Fruit fly (Drosophila melanogaster) whole organism, embryonic: ENCODE data around the gene Ugt35A1.

Experiments used
- ATbp ChIP-seq: fragments of 200-800 bp; sonication (Bioruptor generic); optimal IDR thresholded peaks from 2 replicates; lab custom pipeline; 2017; ENCODE audit warnings: missing biosample characterization, mild to moderate bottlenecking, missing genetic modification characterization, missing genetic modification reagents
- CG10462 ChIP-seq: fragments of 200-800 bp; sonication (Bioruptor generic); optimal IDR thresholded peaks from 2 replicates; lab custom pipeline; 2016; ENCODE audit warnings: missing biosample characterization, missing genetic modification characterization
- CG10543 ChIP-seq: fragments of 200-800 bp; sonication (Bioruptor generic); optimal IDR thresholded peaks from 3 replicates; lab custom pipeline; 2017; ENCODE audit warnings: missing biosample characterization, mild to moderate bottlenecking, missing genetic modification characterization, moderate library complexity
- CG10565 ChIP-seq: fragments of 200-800 bp; sonication (Bioruptor generic); optimal IDR thresholded peaks from 3 replicates; lab custom pipeline; 2016; ENCODE audit warnings: missing biosample characterization, mild to moderate bottlenecking, missing genetic modification characterization
- CG11093 ChIP-seq: fragments of 200-800 bp; sonication (Bioruptor generic); IDR thresholded peaks from 3 replicates; pipeline ENCODE4 v1.3.6; 2022; ENCODE audit warnings: missing biosample characterization, missing genetic modification characterization
- CG12236 ChIP-seq: fragments of 200-800 bp; sonication (Bioruptor generic); optimal IDR thresholded peaks from 2 replicates; lab custom pipeline; 2016; ENCODE audit warnings: missing biosample characterization, missing genetic modification characterization
- CG12391 ChIP-seq: fragments of 200-800 bp; sonication (Bioruptor generic); optimal IDR thresholded peaks from 3 replicates; lab custom pipeline; 2018; ENCODE audit warnings: missing biosample characterization, mild to moderate bottlenecking, missing genetic modification characterization, moderate library complexity
- CG14667 ChIP-seq: fragments of 200-800 bp; sonication (Bioruptor generic); IDR thresholded peaks from 2 replicates; pipeline ENCODE4 v1.3.6; 2022; ENCODE audit warnings: missing biosample characterization, missing genetic modification characterization
- CG17186 ChIP-seq: fragments of 200-800 bp; sonication (Bioruptor generic); optimal IDR thresholded peaks from 3 replicates; lab custom pipeline; 2017; ENCODE audit warnings: missing biosample characterization, missing genetic modification reagents, missing genetic modification characterization
- CG17385 ChIP-seq: fragments of 200-800 bp; sonication (Bioruptor generic); optimal IDR thresholded peaks from 3 replicates; lab custom pipeline; 2018; ENCODE audit warnings: missing biosample characterization, mild to moderate bottlenecking, missing genetic modification characterization
- CG18764 ChIP-seq: fragments of 200-800 bp; sonication (Bioruptor generic); optimal IDR thresholded peaks from 3 replicates; lab custom pipeline; 2016; ENCODE audit warnings: missing biosample characterization, missing genetic modification characterization
- CG3065 ChIP-seq: fragments of 200-800 bp; sonication (Bioruptor generic); optimal IDR thresholded peaks from 2 replicates; lab custom pipeline; 2016; ENCODE audit warnings: missing biosample characterization, missing genetic modification characterization
- CG43689 ChIP-seq: fragments of 200-800 bp; sonication (Bioruptor generic); IDR thresholded peaks from 2 replicates; pipeline ENCODE4 v1.3.6; 2022; ENCODE audit warnings: missing biosample characterization, missing genetic modification characterization
- CG4617 ChIP-seq: fragments of 200-800 bp; sonication (Bioruptor generic); optimal IDR thresholded peaks from 3 replicates; lab custom pipeline; 2016; ENCODE audit warnings: missing biosample characterization, missing genetic modification characterization, borderline replicate concordance
- CG5953 ChIP-seq: fragments of 200-800 bp; sonication (Bioruptor generic); IDR thresholded peaks from 2 replicates; pipeline ENCODE4 v1.3.6; 2022; ENCODE audit warnings: missing biosample characterization, missing genetic modification characterization
- CG6689 ChIP-seq: fragments of 200-800 bp; sonication (Bioruptor generic); IDR thresholded peaks from 2 replicates; pipeline ENCODE4 v1.3.6; 2022; ENCODE audit warnings: missing biosample characterization, missing genetic modification characterization
- CG7963 ChIP-seq: fragments of 200-800 bp; sonication (Bioruptor generic); IDR thresholded peaks from 3 replicates; pipeline ENCODE4 v1.3.6; 2022; ENCODE audit warnings: missing biosample characterization, missing genetic modification characterization; ENCODE audit not compliant: partially characterized antibody
- CG9817 ChIP-seq: fragments of 200-800 bp; sonication (Bioruptor generic); optimal IDR thresholded peaks from 2 replicates; lab custom pipeline; 2018; ENCODE audit warnings: missing biosample characterization, mild to moderate bottlenecking, missing genetic modification characterization, moderate library complexity
- CG9876 ChIP-seq: fragments of 200-800 bp; sonication (Bioruptor generic); optimal IDR thresholded peaks from 2 replicates; lab custom pipeline; 2016; ENCODE audit warnings: missing biosample characterization, missing genetic modification characterization
- Camta ChIP-seq: fragments of 200-800 bp; sonication (Bioruptor generic); optimal IDR thresholded peaks from 2 replicates; lab custom pipeline; 2016; ENCODE audit warnings: missing biosample characterization, missing genetic modification characterization
- Deaf1 ChIP-seq: fragments of 200-800 bp; optimal IDR thresholded peaks from 3 replicates; lab custom pipeline; 2019; ENCODE audit warnings: missing biosample characterization, mild to moderate bottlenecking, missing genetic modification characterization, moderate library complexity
- Dfd ChIP-seq, 2 experiments: fragments of >200 bp; optimal IDR thresholded peaks; 2 replicates each; lab custom pipeline; 2017; ENCODE audit warnings: missing biosample characterization in 2 of 2, missing genetic modification characterization in 2 of 2
- E2f1 ChIP-seq: fragments of 200-800 bp; sonication (Bioruptor generic); IDR thresholded peaks from 2 replicates; pipeline ENCODE4 v1.3.6; 2022; ENCODE audit warnings: missing biosample characterization, missing genetic modification characterization
- Elba2 ChIP-seq: fragments of 200-800 bp; sonication (Bioruptor generic); optimal IDR thresholded peaks from 3 replicates; lab custom pipeline; 2016; ENCODE audit warnings: missing biosample characterization, missing genetic modification characterization
- Ets97D ChIP-seq: fragments of 200-800 bp; sonication (Bioruptor generic); optimal IDR thresholded peaks from 3 replicates; lab custom pipeline; 2016; ENCODE audit warnings: missing biosample characterization, missing genetic modification characterization
- H2.0 ChIP-seq: fragments of 200-800 bp; sonication (Bioruptor generic); IDR thresholded peaks from 2 replicates; pipeline ENCODE4 v1.3.6; 2022; ENCODE audit warnings: missing biosample characterization, missing genetic modification characterization
- HLH54F ChIP-seq: fragments of 200-800 bp; sonication (Bioruptor generic); optimal IDR thresholded peaks from 3 replicates; lab custom pipeline; 2016; ENCODE audit warnings: missing biosample characterization, missing genetic modification characterization
- Hand ChIP-seq: fragments of 200-800 bp; sonication (Bioruptor generic); optimal IDR thresholded peaks from 2 replicates; lab custom pipeline; 2017; ENCODE audit warnings: mild to moderate bottlenecking, missing biosample characterization, missing genetic modification reagents, missing genetic modification characterization
- Lhr ChIP-seq: fragments of 200-800 bp; sonication (Bioruptor generic); optimal IDR thresholded peaks from 3 replicates; lab custom pipeline; 2017; ENCODE audit warnings: mild to moderate bottlenecking, missing biosample characterization, missing genetic modification reagents, missing genetic modification characterization
- NC2β ChIP-seq: fragments of 200-800 bp; sonication (Bioruptor generic); optimal IDR thresholded peaks from 2 replicates; lab custom pipeline; 2016; ENCODE audit warnings: missing biosample characterization, missing genetic modification characterization
- Opbp ChIP-seq: fragments of 200-800 bp; sonication (Bioruptor generic); IDR thresholded peaks from 3 replicates; pipeline ENCODE4 v1.3.6; 2022; ENCODE audit warnings: missing biosample characterization, missing genetic modification characterization; ENCODE audit not compliant: partially characterized antibody
- Optix ChIP-seq: fragments of 200-800 bp; sonication (Bioruptor generic); IDR thresholded peaks from 3 replicates; pipeline ENCODE4 v1.3.6; 2022; ENCODE audit warnings: missing biosample characterization, missing genetic modification characterization
- Side ChIP-seq: fragments of 200-800 bp; sonication (Bioruptor generic); optimal IDR thresholded peaks from 2 replicates; lab custom pipeline; 2016; ENCODE audit warnings: missing biosample characterization, missing genetic modification characterization
- Ssrp ChIP-seq: fragments of 200-800 bp; sonication (Bioruptor generic); optimal IDR thresholded peaks from 2 replicates; lab custom pipeline; 2018; ENCODE audit warnings: missing biosample characterization, mild to moderate bottlenecking, missing genetic modification characterization, moderate library complexity
- aop ChIP-seq: fragments of 200-800 bp; sonication (Bioruptor generic); IDR thresholded peaks from 2 replicates; pipeline ENCODE4 v1.3.6; 2022; ENCODE audit warnings: missing biosample characterization, missing genetic modification characterization
- bbx ChIP-seq: fragments of 200-800 bp; sonication (Bioruptor generic); IDR thresholded peaks from 2 replicates; pipeline ENCODE4 v1.3.6; 2022; ENCODE audit warnings: missing biosample characterization, missing genetic modification characterization; ENCODE audit not compliant: partially characterized antibody
- ems ChIP-seq: fragments of 200-800 bp; sonication (Bioruptor generic); optimal IDR thresholded peaks from 3 replicates; lab custom pipeline; 2016; ENCODE audit warnings: missing biosample characterization, missing genetic modification characterization
- h ChIP-seq: fragments of >200 bp; optimal IDR thresholded peaks from 2 replicates; lab custom pipeline; 2017
- jigr1 ChIP-seq: fragments of 200-800 bp; sonication (Bioruptor generic); IDR thresholded peaks from 3 replicates; pipeline ENCODE4 v1.3.6; 2022; ENCODE audit warnings: missing biosample characterization, missing genetic modification characterization
- ken ChIP-seq: fragments of 200-800 bp; sonication (Bioruptor generic); IDR thresholded peaks from 3 replicates; pipeline ENCODE4 v1.3.6; 2022; ENCODE audit warnings: missing biosample characterization, missing genetic modification characterization
- klu ChIP-seq: fragments of 200-800 bp; sonication (Bioruptor generic); IDR thresholded peaks from 2 replicates; pipeline ENCODE4 v1.3.6; 2022; ENCODE audit warnings: missing biosample characterization, missing genetic modification characterization
- luna ChIP-seq: fragments of 200-800 bp; sonication (Bioruptor generic); optimal IDR thresholded peaks from 2 replicates; lab custom pipeline; 2016; ENCODE audit warnings: missing biosample characterization, missing genetic modification characterization
- prd ChIP-seq, 3 experiments: fragments of >200 bp in 2 of 3; fragments of 200-800 bp in 1 of 3; sonication (Bioruptor generic) in 1 of 3; optimal IDR thresholded peaks in 2 of 3; IDR thresholded peaks in 1 of 3; 2 replicates in 2 of 3; 3 replicates in 1 of 3; pipeline versions ENCODE4 v1.3.6 to Lab custom; 2017 to 2022; ENCODE audit warnings: missing biosample characterization in 1 of 3, missing genetic modification characterization in 1 of 3
- pros ChIP-seq: fragments of 200-800 bp; sonication (Bioruptor generic); optimal IDR thresholded peaks from 3 replicates; lab custom pipeline; 2019; ENCODE audit warnings: missing biosample characterization, mild to moderate bottlenecking, missing genetic modification characterization, moderate library complexity
- sens ChIP-seq: fragments of 200-800 bp; sonication (Bioruptor generic); peaks from one replicate; lab custom pipeline; 2016; ENCODE audit warnings: missing biosample characterization, missing genetic modification characterization
- slou ChIP-seq: fragments of 200-800 bp; sonication (Bioruptor generic); optimal IDR thresholded peaks from 3 replicates; lab custom pipeline; 2016; ENCODE audit warnings: missing biosample characterization, missing genetic modification characterization
- slp2 ChIP-seq: fragments of 200-800 bp; sonication (Bioruptor generic); optimal IDR thresholded peaks from 2 replicates; lab custom pipeline; 2016; ENCODE audit warnings: missing biosample characterization, missing genetic modification characterization
- stc ChIP-seq: fragments of 200-800 bp; sonication (Bioruptor generic); IDR thresholded peaks from 2 replicates; pipeline ENCODE4 v1.3.6; 2022; ENCODE audit warnings: missing biosample characterization, missing genetic modification characterization
- zf30C ChIP-seq: fragments of 200-800 bp; sonication (Bioruptor generic); optimal IDR thresholded peaks from 3 replicates; lab custom pipeline; 2018; ENCODE audit warnings: missing biosample characterization, mild to moderate bottlenecking, missing genetic modification characterization
- zfh2 ChIP-seq: fragments of 200-800 bp; sonication (Bioruptor generic); optimal IDR thresholded peaks from 2 replicates; lab custom pipeline; 2016; ENCODE audit warnings: missing biosample characterization, missing genetic modification characterization

Gene Ugt35A1

DNA sequence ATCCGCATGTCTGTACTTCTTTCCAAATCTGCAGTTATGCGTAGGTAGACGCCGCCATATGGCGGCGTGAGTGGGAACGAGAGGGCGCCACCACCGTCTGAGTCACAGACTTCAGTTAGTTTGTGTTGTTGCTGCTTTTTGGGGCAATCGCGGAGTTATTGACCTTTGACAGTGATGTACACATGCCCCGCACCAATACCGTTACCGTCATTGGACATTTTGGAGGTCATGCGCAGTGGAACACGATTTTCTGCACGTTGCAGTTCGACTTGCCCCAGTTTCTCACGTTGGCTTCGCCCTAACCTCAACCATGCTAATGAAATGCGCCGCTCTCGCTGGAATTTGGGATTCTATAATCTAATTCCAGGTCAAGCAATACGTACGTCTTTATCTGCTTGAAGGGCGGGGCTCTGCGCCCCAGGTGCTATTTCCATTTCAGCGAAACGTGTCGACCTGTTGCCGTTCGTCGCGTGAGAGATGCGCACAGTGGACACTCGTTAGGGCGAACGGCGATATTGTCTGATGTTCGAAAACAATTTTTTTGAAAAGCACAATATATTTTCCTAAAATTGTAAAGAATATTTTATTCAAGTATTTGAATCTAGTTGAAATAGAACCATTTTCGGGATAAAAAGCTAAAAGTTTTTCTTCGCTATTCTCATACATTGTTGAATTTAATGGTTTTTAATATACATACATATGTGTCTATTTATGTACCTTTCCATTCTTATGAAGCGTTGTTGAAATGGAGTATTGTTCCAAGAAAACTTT is 39.0 kb upstream of the Ugt35A1 start (continued):
- TF ChIP-seq zf30C (GFP tag; lab: Kevin White, UChicago) (no peak), Hand (no peak), E2f1 (GFP tag; lab: Robert Waterston, UW) (peak; percentile 60), sens (GFP tag; lab: Kevin White, UChicago) (peak; percentile 92), H2.0 (GFP tag; lab: Robert Waterston, UW) (peak; percentile 64), Optix (GFP tag; lab: Robert Waterston, UW) (peak; percentile 35; the same call in 1 of the 3 replicates), aop (no peak), CG9876 (peak; percentile 48), slp2 (GFP tag; lab: Kevin White, UChicago) (peak; percentile 25), CG17385 (peak; percentile 64), CG5953 (peak; percentile 55), CG14667 (GFP tag; lab: Robert Waterston, UW) (peak; percentile 70), CG7963 (GFP tag; lab: Robert Waterston, UW) (no peak), pros (peak; percentile 34), Deaf1 (peak; percentile 35), CG9817 (tag; lab: Kevin White, UChicago) (peak; percentile 65), h (no peak), stc (GFP tag; lab: Robert Waterston, UW) (peak; percentile 67), luna (peak; percentile 42), CG18764 (GFP tag; lab: Kevin White, UChicago) (peak; percentile 44), ken (peak; percentile 78), Lhr (no peak), CG10565 (no peak), zfh2 (GFP tag; lab: Kevin White, UChicago) (peak; percentile 81), HLH54F (GFP tag; lab: Kevin White, UChicago) (peak; percentile 74), CG12236 (GFP tag; lab: Kevin White, UChicago) (peak; percentile 34), Opbp (GFP tag; lab: Robert Waterston, UW) (no peak), bbx (GFP tag; lab: Robert Waterston, UW) (0 out of 2 replicates have a peak, but pooled peaks have one; percentile 31), Elba2 (GFP tag; lab: Kevin White, UChicago) (no peak), CG17186 (GFP tag; lab: Kevin White, UChicago) (no peak), ems (GFP tag; lab: Kevin White, UChicago) (peak; percentile 67), ATbp (GFP tag; lab: Kevin White, UChicago) (peak; percentile 36), Ets97D (GFP tag; lab: Kevin White, UChicago) (peak; percentile 30), Ssrp (tag; lab: Kevin White, UChicago) (peak; percentile 62), CG11093 (GFP tag; lab: Robert Waterston, UW) (peak; percentile 57; the same call in 1 of the 3 replicates), klu (peak; percentile 60), slou (GFP tag; lab: Kevin White, UChicago) (peak; percentile 57), CG3065 (GFP tag; lab: Kevin White, UChicago) (peak; percentile 55), CG12391 (tag; lab: Kevin White, UChicago) (peak; percentile 81), Dfd (GFP tag; optimal IDR thresholded peaks at IDR 0.05; lab: Kevin White, UChicago) (no peak), CG10462 (no peak), NC2β (GFP tag; lab: Kevin White, UChicago) (peak; percentile 48), CG43689 (GFP tag; lab: Robert Waterston, UW) (no peak), CG4617 (peak; percentile 65), jigr1 (GFP tag; lab: Robert Waterston, UW) (no peak), CG10543 (GFP tag; lab: Kevin White, UChicago) (peak; percentile 84), Camta (GFP tag; lab: Kevin White, UChicago) (peak; percentile 34), prd (optimal IDR thresholded peaks at IDR 0.05; lab: Kevin White, UChicago) (no peak), prd (GFP tag; IDR thresholded peaks at IDR 0.05; lab: Robert Waterston, UW) (peak; percentile 87), Side (peak; percentile 53), CG6689 (peak; percentile 82)
